Worm (Caenorhabditis elegans) whole organism, young adult: ENCODE results near the gene Y39G8B.13.

Experiments used
- B0261.1 ChIP-seq: sonication (generic microtip); optimal IDR thresholded peaks from 2 replicates; lab custom pipeline; 2016; ENCODE audit warnings: mild to moderate bottlenecking, missing genetic modification characterization, moderate library complexity, missing compliant biosample characterization
- B0336.3 ChIP-seq: fragments of 200-800 bp; sonication (Bioruptor generic); IDR thresholded peaks from 2 replicates; pipeline ENCODE4 v1.3.6; 2022; ENCODE audit warnings: missing genetic modification characterization, missing compliant biosample characterization
- D2030.7 ChIP-seq: fragments of 200-800 bp; sonication (Bioruptor generic); IDR thresholded peaks from 2 replicates; pipeline ENCODE4 v1.3.6; 2022; ENCODE audit warnings: missing genetic modification reagents, missing genetic modification characterization, missing compliant biosample characterization
- F23B12.7 ChIP-seq: sonication (generic microtip); optimal IDR thresholded peaks from 2 replicates; lab custom pipeline; 2017; ENCODE audit warnings: missing genetic modification characterization, mild to moderate bottlenecking, missing compliant biosample characterization, antibody characterized with exemption, moderate library complexity; ENCODE audit not compliant: insufficient read depth
- F37B4.10 ChIP-seq: fragments of 200-800 bp; sonication (Bioruptor generic); IDR thresholded peaks from 2 replicates; pipeline ENCODE4 v1.3.6; 2022; ENCODE audit warnings: missing genetic modification characterization, missing compliant biosample characterization
- F52B5.7 ChIP-seq: sonication (generic microtip); optimal IDR thresholded peaks from 2 replicates; lab custom pipeline; 2016; ENCODE audit warnings: mild to moderate bottlenecking, missing genetic modification characterization, missing compliant biosample characterization
- K12H6.12 ChIP-seq: fragments of 200-800 bp; sonication (Bioruptor generic); optimal IDR thresholded peaks from 2 replicates; lab custom pipeline; 2018; ENCODE audit warnings: mild to moderate bottlenecking, missing genetic modification characterization, missing compliant biosample characterization
- Y53F4B.3 ChIP-seq: fragments of 200-800 bp; sonication (Bioruptor generic); IDR thresholded peaks from 2 replicates; pipeline ENCODE4 v1.3.6; 2022; ENCODE audit warnings: missing genetic modification reagents, missing genetic modification characterization, missing compliant biosample characterization
- Y53G8AR.9 ChIP-seq: fragments of 200-800 bp; sonication (Bioruptor generic); conservative IDR thresholded peaks from 2 replicates; pipeline ENCODE4 v1.3.6; 2022; ENCODE audit warnings: missing genetic modification reagents, missing genetic modification characterization, missing compliant biosample characterization
- Y67H2A.10 ChIP-seq: fragments of 200-800 bp; sonication (Bioruptor generic); conservative IDR thresholded peaks from 2 replicates; pipeline ENCODE4 v1.3.6; 2022; ENCODE audit warnings: missing genetic modification reagents, missing genetic modification characterization, missing compliant biosample characterization
- athp-1 ChIP-seq: sonication (generic microtip); optimal IDR thresholded peaks from 2 replicates; lab custom pipeline; 2017; ENCODE audit warnings: mild to moderate bottlenecking, missing genetic modification characterization, missing compliant biosample characterization
- attf-3 ChIP-seq: fragments of 200-800 bp; sonication (Bioruptor generic); conservative IDR thresholded peaks from 2 replicates; pipeline ENCODE4 v1.3.6; 2022; ENCODE audit warnings: missing genetic modification reagents, missing genetic modification characterization, missing compliant biosample characterization
- attf-5 ChIP-seq: fragments of 200-800 bp; sonication (Bioruptor generic); optimal IDR thresholded peaks from 2 replicates; lab custom pipeline; 2018; ENCODE audit warnings: mild to moderate bottlenecking, missing genetic modification characterization, missing compliant biosample characterization
- attf-6 ChIP-seq: fragments of 200-800 bp; sonication (Bioruptor generic); IDR thresholded peaks from 2 replicates; pipeline ENCODE4 v1.3.6; 2022; ENCODE audit warnings: missing genetic modification reagents, missing genetic modification characterization, missing compliant biosample characterization
- ceh-27 ChIP-seq: fragments of 200-800 bp; sonication (Bioruptor generic); optimal IDR thresholded peaks from 2 replicates; lab custom pipeline; 2018; ENCODE audit warnings: mild to moderate bottlenecking, missing genetic modification characterization, moderate library complexity, missing compliant biosample characterization
- ceh-58 ChIP-seq: fragments of 200-800 bp; sonication (Bioruptor generic); IDR thresholded peaks from 2 replicates; pipeline ENCODE4 v1.3.6; 2022; ENCODE audit warnings: missing genetic modification characterization, missing compliant biosample characterization
- ceh-91 ChIP-seq: fragments of 200-800 bp; sonication (Bioruptor generic); IDR thresholded peaks from 2 replicates; pipeline ENCODE4 v1.3.6; 2022; ENCODE audit warnings: missing genetic modification reagents, missing genetic modification characterization, missing compliant biosample characterization
- dox-1 ChIP-seq: fragments of 200-800 bp; sonication (Bioruptor generic); IDR thresholded peaks from 2 replicates; pipeline ENCODE4 v1.3.6; 2022; ENCODE audit warnings: missing genetic modification reagents, missing genetic modification characterization, missing compliant biosample characterization
- dpff-1 ChIP-seq: sonication (generic microtip); optimal IDR thresholded peaks from 2 replicates; lab custom pipeline; 2017; ENCODE audit warnings: mild to moderate bottlenecking, missing genetic modification characterization, missing compliant biosample characterization
- ekl-4 ChIP-seq: fragments of 200-800 bp; sonication (Bioruptor generic); IDR thresholded peaks from 2 replicates; pipeline ENCODE4 v1.3.6; 2022; ENCODE audit warnings: missing genetic modification reagents, missing genetic modification characterization, missing compliant biosample characterization
- him-1 ChIP-seq: sonication (generic microtip); optimal IDR thresholded peaks from 2 replicates; lab custom pipeline; 2016; ENCODE audit warnings: missing genotype, missing genetic modification reagents, missing genetic modification characterization, missing compliant biosample characterization
- hmg-1.2 ChIP-seq: fragments of 200-800 bp; sonication (Bioruptor generic); IDR thresholded peaks from 2 replicates; pipeline ENCODE4 v1.3.6; 2022; ENCODE audit warnings: missing genetic modification reagents, missing genetic modification characterization, missing compliant biosample characterization
- let-526 ChIP-seq: fragments of 200-800 bp; sonication (Bioruptor generic); IDR thresholded peaks from 2 replicates; pipeline ENCODE4 v1.3.6; 2022; ENCODE audit warnings: missing genetic modification reagents, missing genetic modification characterization, missing compliant biosample characterization
- lin-26 ChIP-seq: fragments of 200-800 bp; sonication (Bioruptor generic); IDR thresholded peaks from 2 replicates; pipeline ENCODE4 v1.3.6; 2022; ENCODE audit warnings: missing genetic modification reagents, missing genetic modification characterization, missing compliant biosample characterization
- lir-1 ChIP-seq: fragments of 200-800 bp; sonication (Bioruptor generic); conservative IDR thresholded peaks from 2 replicates; pipeline ENCODE4 v1.3.6; 2022; ENCODE audit warnings: missing genetic modification reagents, missing genetic modification characterization, missing compliant biosample characterization
- lsl-1 ChIP-seq: fragments of 200-800 bp; sonication (Bioruptor generic); optimal IDR thresholded peaks from 2 replicates; lab custom pipeline; 2018; ENCODE audit warnings: mild to moderate bottlenecking, missing genetic modification characterization, moderate library complexity, missing compliant biosample characterization
- lsy-27 ChIP-seq: sonication (generic microtip); optimal IDR thresholded peaks from 2 replicates; lab custom pipeline; 2017; ENCODE audit warnings: missing genetic modification characterization, mild to moderate bottlenecking, missing compliant biosample characterization, antibody characterized with exemption, missing genotype, borderline replicate concordance; ENCODE audit not compliant: insufficient read depth
- madf-10 ChIP-seq: sonication (generic microtip); optimal IDR thresholded peaks from 2 replicates; lab custom pipeline; 2016; ENCODE audit warnings: mild to moderate bottlenecking, missing genetic modification characterization, missing compliant biosample characterization
- madf-3 ChIP-seq: fragments of 200-800 bp; sonication (Bioruptor generic); IDR thresholded peaks from 2 replicates; pipeline ENCODE4 v1.3.6; 2022; ENCODE audit warnings: missing genetic modification reagents, missing genetic modification characterization, missing compliant biosample characterization
- madf-8 ChIP-seq: fragments of 200-800 bp; sonication (Bioruptor generic); conservative IDR thresholded peaks from 2 replicates; pipeline ENCODE4 v1.3.6; 2022; ENCODE audit warnings: missing genetic modification reagents, missing genetic modification characterization, missing compliant biosample characterization
- mcd-1 ChIP-seq: fragments of 200-800 bp; sonication (Bioruptor generic); IDR thresholded peaks from 2 replicates; pipeline ENCODE4 v1.3.6; 2022; ENCODE audit warnings: missing genetic modification reagents, missing genetic modification characterization, missing compliant biosample characterization
- mel-28 ChIP-seq: sonication (generic microtip); optimal IDR thresholded peaks from 2 replicates; lab custom pipeline; 2016; ENCODE audit warnings: borderline replicate concordance, mild to moderate bottlenecking, missing genetic modification characterization, missing compliant biosample characterization
- mxl-1 ChIP-seq: sonication (generic microtip); optimal IDR thresholded peaks from 2 replicates; lab custom pipeline; 2016; ENCODE audit warnings: missing genetic modification characterization, missing compliant biosample characterization
- nfyb-1 ChIP-seq: fragments of 200-800 bp; sonication (Bioruptor generic); IDR thresholded peaks from 2 replicates; pipeline ENCODE4 v1.3.6; 2022; ENCODE audit warnings: missing genetic modification reagents, missing genetic modification characterization, missing compliant biosample characterization
- nhr-90 ChIP-seq: sonication (generic microtip); optimal IDR thresholded peaks from 2 replicates; lab custom pipeline; 2016; ENCODE audit warnings: missing genotype, mild to moderate bottlenecking, missing genetic modification characterization, missing compliant biosample characterization
- pbrm-1 ChIP-seq: fragments of 200-800 bp; sonication (Bioruptor generic); IDR thresholded peaks from 2 replicates; pipeline ENCODE4 v1.3.6; 2022; ENCODE audit warnings: missing genetic modification reagents, missing genetic modification characterization, missing compliant biosample characterization
- rcor-1 ChIP-seq: fragments of 200-800 bp; sonication (Bioruptor generic); IDR thresholded peaks from 2 replicates; pipeline ENCODE4 v1.3.6; 2022; ENCODE audit warnings: missing genetic modification reagents, missing genetic modification characterization, missing compliant biosample characterization
- sdz-38 ChIP-seq: sonication (generic microtip); optimal IDR thresholded peaks from 2 replicates; lab custom pipeline; 2016; ENCODE audit warnings: missing genotype, missing genetic modification characterization, missing compliant biosample characterization
- sea-2 ChIP-seq: fragments of 200-800 bp; sonication (Bioruptor generic); IDR thresholded peaks from 2 replicates; pipeline ENCODE4 v1.3.6; 2022; ENCODE audit warnings: missing genetic modification characterization, missing compliant biosample characterization
- snpc-1.1 ChIP-seq: sonication (generic microtip); optimal IDR thresholded peaks from 2 replicates; lab custom pipeline; 2017; ENCODE audit warnings: missing genetic modification characterization, mild to moderate bottlenecking, missing compliant biosample characterization, antibody characterized with exemption, moderate library complexity, missing genotype, missing genetic modification reagents; ENCODE audit not compliant: insufficient read depth
- snpc-3.4 ChIP-seq: sonication (generic microtip); optimal IDR thresholded peaks from 2 replicates; lab custom pipeline; 2017; ENCODE audit warnings: missing genetic modification characterization, mild to moderate bottlenecking, missing compliant biosample characterization, antibody characterized with exemption, moderate library complexity, missing genotype, missing genetic modification reagents
- snpc-4 ChIP-seq, 5 experiments: fragments of 150-350 bp in 1 of 5; sonication (generic microtip) in 4 of 5; optimal IDR thresholded peaks; 2 replicates each; lab custom pipeline; 2014 to 2018; ENCODE audit warnings: missing genetic modification characterization in 5 of 5, missing biosample characterization in 3 of 5, antibody characterized with exemption in 2 of 5, mild to moderate bottlenecking in 2 of 5, missing compliant biosample characterization in 2 of 5, missing genotype in 2 of 5, moderate library complexity in 2 of 5, missing genetic modification reagents in 1 of 5
- somi-1 ChIP-seq: fragments of 200-800 bp; sonication (Bioruptor generic); optimal IDR thresholded peaks from 2 replicates; lab custom pipeline; 2018; ENCODE audit warnings: mild to moderate bottlenecking, missing genetic modification characterization, missing compliant biosample characterization
- tlf-1 ChIP-seq: fragments of 200-800 bp; sonication (Bioruptor generic); optimal IDR thresholded peaks from 2 replicates; lab custom pipeline; 2018; ENCODE audit warnings: mild to moderate bottlenecking, missing genetic modification characterization, missing compliant biosample characterization
- ztf-18 ChIP-seq: sonication (generic microtip); optimal IDR thresholded peaks from 2 replicates; lab custom pipeline; 2016; ENCODE audit warnings: missing genotype, mild to moderate bottlenecking, missing genetic modification characterization, missing compliant biosample characterization
- ztf-22 ChIP-seq: fragments of 200-800 bp; sonication (Bioruptor generic); optimal IDR thresholded peaks from 2 replicates; lab custom pipeline; 2018; ENCODE audit warnings: mild to moderate bottlenecking, missing genetic modification characterization, moderate library complexity, missing compliant biosample characterization
- ztf-25 ChIP-seq: fragments of 200-800 bp; sonication (Bioruptor generic); IDR thresholded peaks from 2 replicates; pipeline ENCODE4 v1.3.6; 2022; ENCODE audit warnings: missing genetic modification reagents, missing genetic modification characterization, missing compliant biosample characterization
- ztf-6 ChIP-seq: fragments of 200-800 bp; sonication (Bioruptor generic); IDR thresholded peaks from 2 replicates; pipeline ENCODE4 v1.3.6; 2022; ENCODE audit warnings: missing genetic modification reagents, missing genetic modification characterization, missing compliant biosample characterization

Y39G8B.13 gene

DNA sequence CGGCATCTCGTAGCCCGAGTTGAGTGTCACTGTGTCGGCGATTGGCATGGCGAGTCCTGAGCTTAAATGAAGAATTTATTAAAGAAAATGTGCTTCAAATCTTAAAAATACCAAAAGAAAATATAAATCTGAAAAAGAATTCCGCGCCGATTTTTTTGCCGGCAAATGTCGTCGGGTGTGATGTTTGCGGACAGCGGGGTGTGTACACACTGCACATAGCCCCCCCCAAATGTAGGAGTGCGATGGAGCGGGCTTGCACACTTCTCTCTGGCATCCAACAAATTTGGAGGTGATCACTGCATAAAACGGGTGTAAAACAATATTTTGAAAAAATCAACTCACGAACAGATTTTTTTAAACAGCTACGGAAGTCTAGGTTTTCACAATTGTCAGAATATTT, 6.7 kb downstream of the Y39G8B.13 start, which contains the start of gene Y39G8B.2 (continued):
- TF ChIP-seq attf-3 (GFP tag; lab: Robert Waterston, UW) (0 out of 2 replicates have a peak, but pooled peaks have one; percentile 26), him-1 (no peak), F23B12.7 (tag; lab: Kevin White, UChicago) (peak; percentile 30), dpff-1 (tag; lab: Kevin White, UChicago) (no peak), snpc-4 (GFP tag; optimal IDR thresholded peaks at IDR 0.05; lab: Kevin White, UChicago) (no peak), snpc-4 (tag; optimal IDR thresholded peaks at IDR 0.05; lab: Kevin White, UChicago) (peak in 1 of 4 experiments; percentile 74), F37B4.10 (no peak), sea-2 (GFP tag; lab: Robert Waterston, UW) (no peak), lir-1 (GFP tag; lab: Robert Waterston, UW) (no peak), nfyb-1 (GFP tag; lab: Robert Waterston, UW) (peak; percentile 69), nhr-90 (no peak), snpc-1.1 (tag; lab: Kevin White, UChicago) (no peak), ztf-25 (GFP tag; lab: Robert Waterston, UW) (no peak), tlf-1 (GFP tag; lab: Kevin White, UChicago) (no peak), let-526 (no peak), dox-1 (GFP tag; lab: Robert Waterston, UW) (no peak; the same call in 1 of the 2 replicates), sdz-38 (tag; lab: Kevin White, UChicago) (no peak), Y67H2A.10 (GFP tag; lab: Robert Waterston, UW) (no peak), hmg-1.2 (GFP tag; lab: Robert Waterston, UW) (peak; percentile 72), mcd-1 (GFP tag; lab: Robert Waterston, UW) (peak; percentile 96), mxl-1 (tag; lab: Kevin White, UChicago) (no peak), rcor-1 (peak; percentile 47; the same call in 1 of the 2 replicates), madf-10 (tag; lab: Kevin White, UChicago) (no peak), lsl-1 (no peak), madf-3 (no peak), ztf-22 (GFP tag; lab: Kevin White, UChicago) (no peak), lsy-27 (tag; lab: Kevin White, UChicago) (no peak), K12H6.12 (tag; lab: Kevin White, UChicago) (peak; percentile 65), Y53F4B.3 (GFP tag; lab: Robert Waterston, UW) (no peak), B0261.1 (no peak), D2030.7 (GFP tag; lab: Robert Waterston, UW) (no peak), F52B5.7 (tag; lab: Kevin White, UChicago) (no peak), madf-8 (no peak), ztf-18 (tag; lab: Kevin White, UChicago) (no peak), pbrm-1 (peak; percentile 76; the same call in 1 of the 2 replicates), lin-26 (GFP tag; lab: Robert Waterston, UW) (no peak), athp-1 (tag; lab: Kevin White, UChicago) (peak; percentile 22), attf-5 (GFP tag; lab: Kevin White, UChicago) (peak; percentile 95), B0336.3 (GFP tag; lab: Robert Waterston, UW) (peak; percentile 50; the same call in 1 of the 2 replicates), somi-1 (GFP tag; lab: Kevin White, UChicago) (no peak), attf-6 (no peak), ceh-27 (GFP tag; lab: Kevin White, UChicago) (peak; percentile 79), snpc-3.4 (tag; lab: Kevin White, UChicago) (no peak), mel-28 (tag; lab: Kevin White, UChicago) (no peak), ztf-6 (no peak), ekl-4 (GFP tag; lab: Robert Waterston, UW) (peak; percentile 44; the same call in 1 of the 2 replicates), ceh-91 (GFP tag; lab: Robert Waterston, UW) (no peak), Y53G8AR.9 (GFP tag; lab: Robert Waterston, UW) (no peak), ceh-58 (GFP tag; lab: Robert Waterston, UW) (no peak)
